Fruit fly (Drosophila melanogaster) whole organism, embryonic: ENCODE results near the gene Cpr67Fa1.

ENCODE experiments used
- Abd-B ChIP-seq: fragments of 200-800 bp; sonication (Bioruptor generic); optimal IDR thresholded peaks from 2 replicates; lab custom pipeline; 2018; ENCODE audit warnings: missing biosample characterization, mild to moderate bottlenecking, missing genetic modification characterization, moderate library complexity
- Adf1 ChIP-seq: fragments of 200-800 bp; sonication (Bioruptor generic); IDR thresholded peaks from 2 replicates; pipeline ENCODE4 v1.3.6; 2022; ENCODE audit warnings: missing biosample characterization, missing genetic modification characterization
- Aef1 ChIP-seq: fragments of 200-800 bp; sonication (Bioruptor generic); IDR thresholded peaks from 3 replicates; pipeline ENCODE4 v1.3.6; 2022; ENCODE audit warnings: missing biosample characterization, missing genetic modification characterization
- B-H1 ChIP-seq: fragments of 200-800 bp; sonication (Bioruptor generic); IDR thresholded peaks from 3 replicates; pipeline ENCODE4 v1.3.6; 2022; ENCODE audit warnings: missing biosample characterization, missing genetic modification characterization
- CG10321 ChIP-seq: fragments of 200-800 bp; sonication (Bioruptor generic); IDR thresholded peaks from 2 replicates; pipeline ENCODE4 v1.3.6; 2022; ENCODE audit warnings: missing biosample characterization, missing genetic modification characterization
- CG10366 ChIP-seq: fragments of 200-800 bp; sonication (Bioruptor generic); IDR thresholded peaks from 2 replicates; pipeline ENCODE4 v1.3.6; 2022; ENCODE audit warnings: missing biosample characterization, missing genetic modification characterization
- CG10462 ChIP-seq: fragments of 200-800 bp; sonication (Bioruptor generic); optimal IDR thresholded peaks from 2 replicates; lab custom pipeline; 2016; ENCODE audit warnings: missing biosample characterization, missing genetic modification characterization
- CG10565 ChIP-seq: fragments of 200-800 bp; sonication (Bioruptor generic); optimal IDR thresholded peaks from 3 replicates; lab custom pipeline; 2016; ENCODE audit warnings: missing biosample characterization, mild to moderate bottlenecking, missing genetic modification characterization
- CG12236 ChIP-seq: fragments of 200-800 bp; sonication (Bioruptor generic); optimal IDR thresholded peaks from 2 replicates; lab custom pipeline; 2016; ENCODE audit warnings: missing biosample characterization, missing genetic modification characterization
- CG13287 ChIP-seq: fragments of 200-800 bp; sonication (Bioruptor generic); IDR thresholded peaks from 2 replicates; pipeline ENCODE4 v1.3.6; 2022; ENCODE audit warnings: missing biosample characterization, missing genetic modification characterization; ENCODE audit not compliant: partially characterized antibody
- CG13775 ChIP-seq: fragments of 200-800 bp; sonication (Bioruptor generic); optimal IDR thresholded peaks from 3 replicates; lab custom pipeline; 2017; ENCODE audit warnings: missing biosample characterization, mild to moderate bottlenecking, missing genetic modification characterization
- CG1603 ChIP-seq: fragments of 200-800 bp; sonication (Bioruptor generic); optimal IDR thresholded peaks from 2 replicates; lab custom pipeline; 2019; ENCODE audit warnings: missing biosample characterization, mild to moderate bottlenecking, missing genetic modification characterization, moderate library complexity
- CG17186 ChIP-seq: fragments of 200-800 bp; sonication (Bioruptor generic); optimal IDR thresholded peaks from 3 replicates; lab custom pipeline; 2017; ENCODE audit warnings: missing biosample characterization, missing genetic modification reagents, missing genetic modification characterization
- CG17829 ChIP-seq: fragments of 200-800 bp; optimal IDR thresholded peaks from 2 replicates; lab custom pipeline; 2019; ENCODE audit warnings: missing biosample characterization, mild to moderate bottlenecking, missing genetic modification characterization, moderate library complexity
- CG17912 ChIP-seq: fragments of 200-800 bp; sonication (Bioruptor generic); optimal IDR thresholded peaks from 2 replicates; lab custom pipeline; 2018; ENCODE audit warnings: missing biosample characterization, mild to moderate bottlenecking, missing genetic modification characterization
- CG1792 ChIP-seq: fragments of 200-800 bp; sonication (Bioruptor generic); optimal IDR thresholded peaks from 2 replicates; lab custom pipeline; 2016; ENCODE audit warnings: missing biosample characterization, missing genetic modification characterization
- CG2120 ChIP-seq: fragments of 200-800 bp; sonication (Bioruptor generic); optimal IDR thresholded peaks from 3 replicates; lab custom pipeline; 2016; ENCODE audit warnings: missing biosample characterization, missing genetic modification characterization
- CG2199 ChIP-seq: fragments of 200-800 bp; sonication (Bioruptor generic); IDR thresholded peaks from 3 replicates; pipeline ENCODE4 v1.3.6; 2022; ENCODE audit warnings: missing biosample characterization, missing genetic modification characterization
- CG30431 ChIP-seq: fragments of 200-800 bp; sonication (Bioruptor generic); optimal IDR thresholded peaks from 2 replicates; lab custom pipeline; 2017; ENCODE audit warnings: missing biosample characterization, missing genetic modification characterization
- CG33557 ChIP-seq: fragments of 200-800 bp; sonication (Bioruptor generic); optimal IDR thresholded peaks from 2 replicates; lab custom pipeline; 2019; ENCODE audit warnings: missing biosample characterization, mild to moderate bottlenecking, missing genetic modification characterization, moderate library complexity
- CG34422 ChIP-seq: fragments of 200-800 bp; sonication (Bioruptor generic); IDR thresholded peaks from 3 replicates; pipeline ENCODE4 v1.3.6; 2022; ENCODE audit warnings: missing biosample characterization, missing genetic modification characterization
- CG3847 ChIP-seq: fragments of 200-800 bp; sonication (Bioruptor generic); IDR thresholded peaks from 2 replicates; pipeline ENCODE4 v1.3.6; 2022; ENCODE audit warnings: missing biosample characterization, missing genetic modification characterization
- CG4424 ChIP-seq: fragments of 200-800 bp; sonication (Bioruptor generic); optimal IDR thresholded peaks from 3 replicates; lab custom pipeline; 2016; ENCODE audit warnings: missing biosample characterization, missing genetic modification characterization
- CG6813 ChIP-seq: fragments of 200-800 bp; sonication (Bioruptor generic); optimal IDR thresholded peaks from 2 replicates; lab custom pipeline; 2017; ENCODE audit warnings: missing biosample characterization, missing genetic modification characterization, mild to moderate bottlenecking, moderate library complexity, missing genetic modification reagents
- CG6854 ChIP-seq: fragments of 200-800 bp; sonication (Bioruptor generic); optimal IDR thresholded peaks from 3 replicates; lab custom pipeline; 2017; ENCODE audit warnings: missing biosample characterization, mild to moderate bottlenecking, missing genetic modification characterization
- CG8281 ChIP-seq: fragments of 200-800 bp; sonication (Bioruptor generic); optimal IDR thresholded peaks from 2 replicates; lab custom pipeline; 2018; ENCODE audit warnings: missing biosample characterization, mild to moderate bottlenecking, missing genetic modification characterization, moderate library complexity
- CG9609 ChIP-seq: fragments of 200-800 bp; sonication (Bioruptor generic); optimal IDR thresholded peaks from 3 replicates; lab custom pipeline; 2016; ENCODE audit warnings: missing biosample characterization, missing genetic modification characterization
- Dad ChIP-seq: fragments of 200-800 bp; sonication (Bioruptor generic); optimal IDR thresholded peaks from 3 replicates; lab custom pipeline; 2016; ENCODE audit warnings: missing biosample characterization, missing genetic modification characterization
- Dref ChIP-seq: fragments of 200-800 bp; sonication (Bioruptor generic); IDR thresholded peaks from 2 replicates; pipeline ENCODE4 v1.3.6; 2022; ENCODE audit warnings: missing biosample characterization, missing genetic modification characterization
- E2f1 ChIP-seq: fragments of 200-800 bp; sonication (Bioruptor generic); IDR thresholded peaks from 2 replicates; pipeline ENCODE4 v1.3.6; 2022; ENCODE audit warnings: missing biosample characterization, missing genetic modification characterization
- Elba2 ChIP-seq: fragments of 200-800 bp; sonication (Bioruptor generic); optimal IDR thresholded peaks from 3 replicates; lab custom pipeline; 2016; ENCODE audit warnings: missing biosample characterization, missing genetic modification characterization
- Hr3 ChIP-seq: fragments of 200-800 bp; sonication (Bioruptor generic); optimal IDR thresholded peaks from 3 replicates; lab custom pipeline; 2016; ENCODE audit warnings: missing biosample characterization, missing genetic modification characterization
- NC2α ChIP-seq: fragments of 200-800 bp; sonication (Bioruptor generic); optimal IDR thresholded peaks from 2 replicates; lab custom pipeline; 2016; ENCODE audit warnings: missing biosample characterization, missing genetic modification characterization
- btn ChIP-seq: fragments of 200-800 bp; sonication (Bioruptor generic); optimal IDR thresholded peaks from 2 replicates; lab custom pipeline; 2016; ENCODE audit warnings: missing biosample characterization, missing genetic modification characterization
- cad ChIP-seq: fragments of >200 bp; optimal IDR thresholded peaks from 2 replicates; lab custom pipeline; 2017; ENCODE audit warnings: missing biosample characterization, missing genetic modification characterization
- fd96Cb ChIP-seq: fragments of 200-800 bp; sonication (Bioruptor generic); optimal IDR thresholded peaks from 2 replicates; lab custom pipeline; 2018; ENCODE audit warnings: missing biosample characterization, mild to moderate bottlenecking, missing genetic modification characterization, moderate library complexity
- gem ChIP-seq: fragments of 200-800 bp; sonication (Bioruptor generic); optimal IDR thresholded peaks from 2 replicates; lab custom pipeline; 2019; ENCODE audit warnings: missing biosample characterization, mild to moderate bottlenecking, missing genetic modification characterization, moderate library complexity
- hb ChIP-seq: fragments of 200-800 bp; sonication (Bioruptor generic); IDR thresholded peaks from 3 replicates; pipeline ENCODE4 v1.3.6; 2022; ENCODE audit warnings: missing biosample characterization, missing genetic modification characterization; ENCODE audit not compliant: partially characterized antibody
- kay ChIP-seq: fragments of 200-800 bp; sonication (Bioruptor generic); optimal IDR thresholded peaks from 2 replicates; lab custom pipeline; 2016; ENCODE audit warnings: missing biosample characterization, missing genetic modification characterization
- lbe ChIP-seq: fragments of 200-800 bp; sonication (Bioruptor generic); optimal IDR thresholded peaks from 2 replicates; lab custom pipeline; 2016; ENCODE audit warnings: missing biosample characterization, mild to moderate bottlenecking, missing genetic modification characterization
- lilli ChIP-seq: fragments of 200-800 bp; sonication (Bioruptor generic); optimal IDR thresholded peaks from 3 replicates; lab custom pipeline; 2016; ENCODE audit warnings: missing biosample characterization, missing genetic modification characterization
- mld ChIP-seq: fragments of 200-800 bp; sonication (Bioruptor generic); IDR thresholded peaks from 3 replicates; pipeline ENCODE4 v1.3.6; 2022; ENCODE audit warnings: missing biosample characterization, missing genetic modification characterization; ENCODE audit not compliant: partially characterized antibody
- odd ChIP-seq: fragments of 200-800 bp; sonication (Bioruptor generic); optimal IDR thresholded peaks from 2 replicates; lab custom pipeline; 2017; ENCODE audit warnings: missing biosample characterization, mild to moderate bottlenecking, missing genetic modification characterization
- peb ChIP-seq: fragments of 200-800 bp; sonication (Bioruptor generic); IDR thresholded peaks from 2 replicates; pipeline ENCODE4 v1.3.6; 2022; ENCODE audit warnings: missing biosample characterization, missing genetic modification characterization
- run ChIP-seq: fragments of 200-800 bp; sonication (Bioruptor generic); optimal IDR thresholded peaks from 3 replicates; lab custom pipeline; 2018; ENCODE audit warnings: missing biosample characterization, mild to moderate bottlenecking, missing genetic modification characterization
- sc ChIP-seq, 3 experiments: fragments of >200 bp in 2 of 3; fragments of 200-800 bp in 1 of 3; sonication (Bioruptor generic) in 1 of 3; optimal IDR thresholded peaks; 2 replicates in 2 of 3; 3 replicates in 1 of 3; lab custom pipeline; 2017; ENCODE audit warnings: mild to moderate bottlenecking in 1 of 3, missing biosample characterization in 1 of 3, missing genetic modification characterization in 1 of 3, missing genetic modification reagents in 1 of 3
- tx ChIP-seq: fragments of 200-800 bp; sonication (Bioruptor generic); optimal IDR thresholded peaks from 2 replicates; lab custom pipeline; 2016; ENCODE audit warnings: missing biosample characterization, missing genetic modification characterization
- usp ChIP-seq: fragments of >200 bp; optimal IDR thresholded peaks from 2 replicates; lab custom pipeline; 2017; ENCODE audit warnings: missing biosample characterization, missing genetic modification characterization
- yki ChIP-seq: fragments of >200 bp; optimal IDR thresholded peaks from 3 replicates; lab custom pipeline; 2018

Gene Cpr67Fa1

DNA sequence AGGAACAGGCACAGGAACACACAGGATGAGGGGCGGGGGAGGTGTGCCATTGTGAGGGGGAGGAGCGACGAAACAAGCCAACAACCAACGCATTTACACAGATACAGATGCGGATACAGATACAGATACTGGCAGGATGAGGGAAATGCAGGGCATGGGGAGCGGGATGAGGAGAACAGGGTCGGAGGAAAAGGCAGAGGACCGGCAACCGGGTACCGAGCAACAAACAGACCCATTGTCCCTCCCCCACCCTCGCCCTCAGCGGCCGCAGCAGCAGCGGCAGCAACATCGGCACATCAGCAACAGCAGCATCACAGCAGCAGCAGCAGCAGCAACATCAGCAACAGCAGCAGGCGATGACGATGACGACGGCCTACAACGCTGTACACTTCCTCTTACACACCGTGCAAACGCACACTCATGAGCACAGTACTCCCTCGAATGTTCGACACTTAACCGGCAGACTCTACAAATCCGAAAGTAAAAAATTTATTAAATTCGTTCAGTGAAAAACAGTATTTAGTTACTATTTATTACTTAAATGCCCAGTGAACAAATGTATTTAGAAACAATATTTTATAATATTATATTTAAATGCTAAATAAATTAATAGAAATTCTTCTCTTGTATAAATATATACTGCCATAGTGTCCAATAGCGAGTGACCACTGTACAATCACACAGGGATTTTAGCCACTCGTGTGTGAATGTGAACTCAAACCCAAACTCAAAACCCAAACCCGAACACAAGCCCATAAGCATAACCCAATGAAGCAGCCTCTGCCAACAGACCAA is 34.2 kb upstream of the Cpr67Fa1 start (continued):
- TF ChIP-seq tx (GFP tag; lab: Kevin White, UChicago): no peak
- TF ChIP-seq NC2α (GFP tag; lab: Kevin White, UChicago): no peak
- peak; percentile 76 for TF ChIP-seq Adf1 (GFP tag; lab: Robert Waterston, UW)
- peak; percentile 65 for TF ChIP-seq CG10462
- TF ChIP-seq CG2120 (GFP tag; lab: Kevin White, UChicago): peak; percentile 68
- TF ChIP-seq odd: peak; percentile 82
- peak; percentile 84 for TF ChIP-seq CG3847
- TF ChIP-seq CG8281 (tag; lab: Kevin White, UChicago): peak; percentile 71
- peak; percentile 79 for TF ChIP-seq B-H1 (GFP tag; lab: Robert Waterston, UW)
- peak; percentile 28 for TF ChIP-seq CG17186 (GFP tag; lab: Kevin White, UChicago)
- peak; percentile 78 for TF ChIP-seq CG34422 (GFP tag; lab: Robert Waterston, UW)
- peak; percentile 84 for TF ChIP-seq Abd-B (GFP tag; lab: Kevin White, UChicago)
- peak; percentile 79 for TF ChIP-seq CG10366 (GFP tag; lab: Robert Waterston, UW)
- peak; percentile 88 for TF ChIP-seq Hr3 (GFP tag; lab: Kevin White, UChicago)
- peak; percentile 82 for TF ChIP-seq CG6854 (GFP tag; lab: Kevin White, UChicago)
- TF ChIP-seq CG30431 (GFP tag; lab: Kevin White, UChicago): peak; percentile 83
- no peak for TF ChIP-seq CG12236
- TF ChIP-seq peb (GFP tag; lab: Robert Waterston, UW): peak; percentile 60; the same call in 1 of the 2 replicates
- no peak; the same call in 1 of the 3 replicates for TF ChIP-seq CG2199 (GFP tag; lab: Robert Waterston, UW)
- TF ChIP-seq Dad (GFP tag; lab: Kevin White, UChicago): peak; percentile 23
- TF ChIP-seq CG1603 (tag; lab: Kevin White, UChicago): peak; percentile 51
- no peak for TF ChIP-seq CG13287 (GFP tag; lab: Robert Waterston, UW)
- no peak; the same call in 2 of the 3 replicates for TF ChIP-seq mld
- no peak for TF ChIP-seq yki
- TF ChIP-seq CG33557: peak; percentile 90
- peak; percentile 11 for TF ChIP-seq kay (GFP tag; lab: Kevin White, UChicago)
- TF ChIP-seq lilli (GFP tag; lab: Kevin White, UChicago): peak; percentile 61
- TF ChIP-seq CG6813: peak; percentile 87
- peak; percentile 95 for TF ChIP-seq gem (tag; lab: Kevin White, UChicago)
- TF ChIP-seq CG10565 (GFP tag; lab: Kevin White, UChicago): peak; percentile 31
- TF ChIP-seq Dref (GFP tag; lab: Robert Waterston, UW): 0 out of 2 replicates have a peak, but pooled peaks have one; percentile 11
- TF ChIP-seq CG9609 (GFP tag; lab: Kevin White, UChicago): peak; percentile 32
- TF ChIP-seq fd96Cb: peak; percentile 89
- peak; percentile 54 for TF ChIP-seq CG4424 (GFP tag; lab: Kevin White, UChicago)
- TF ChIP-seq Elba2 (GFP tag; lab: Kevin White, UChicago): peak; percentile 61
- no peak for TF ChIP-seq sc (optimal IDR thresholded peaks at IDR 0.05; lab: Kevin White, UChicago)
- peak; percentile 81 for TF ChIP-seq sc (GFP tag; optimal IDR thresholded peaks at IDR 0.05; lab: Kevin White, UChicago)
- TF ChIP-seq btn (GFP tag; lab: Kevin White, UChicago): no peak
- no peak for TF ChIP-seq usp (GFP tag; lab: Kevin White, UChicago)
- no peak for TF ChIP-seq hb (GFP tag; lab: Robert Waterston, UW)
- peak; percentile 85 for TF ChIP-seq Aef1 (GFP tag; lab: Robert Waterston, UW)
- peak; percentile 0 for TF ChIP-seq CG17912 (GFP tag; lab: Kevin White, UChicago)
- peak; percentile 83 for TF ChIP-seq E2f1 (GFP tag; lab: Robert Waterston, UW)
- peak; percentile 77 for TF ChIP-seq lbe (GFP tag; lab: Kevin White, UChicago)
- no peak for TF ChIP-seq CG1792 (GFP tag; lab: Kevin White, UChicago)
- TF ChIP-seq CG10321: peak; percentile 26; the same call in 1 of the 2 replicates
- peak; percentile 95 for TF ChIP-seq CG17829 (tag; lab: Kevin White, UChicago)
- TF ChIP-seq run (tag; lab: Kevin White, UChicago): peak; percentile 55
- TF ChIP-seq CG13775 (GFP tag; lab: Kevin White, UChicago): peak; percentile 81
- no peak for TF ChIP-seq cad (GFP tag; lab: Kevin White, UChicago)
